Fruit fly (Drosophila melanogaster) whole organism, wandering third instar larva: ENCODE data around the gene PH4alphaNE1.

Experiments used
- Abd-B ChIP-seq: fragments of >200 bp; optimal IDR thresholded peaks from 2 replicates; lab custom pipeline; 2017; ENCODE audit warnings: missing biosample characterization, missing genetic modification characterization
- CG32264 ChIP-seq: fragments of 200-800 bp; sonication (Bioruptor generic); optimal IDR thresholded peaks from 2 replicates; lab custom pipeline; 2016; ENCODE audit warnings: missing biosample characterization, missing genetic modification characterization
- CG9705 ChIP-seq: fragments of 200-800 bp; sonication (Bioruptor generic); optimal IDR thresholded peaks from 2 replicates; lab custom pipeline; 2018; ENCODE audit warnings: missing biosample characterization, mild to moderate bottlenecking, missing genetic modification characterization
- CrebA ChIP-seq: fragments of 200-800 bp; sonication (Bioruptor generic); optimal IDR thresholded peaks from 2 replicates; lab custom pipeline; 2016; ENCODE audit warnings: missing biosample characterization, mild to moderate bottlenecking, missing genetic modification characterization, borderline replicate concordance
- Dfd ChIP-seq: fragments of >200 bp; optimal IDR thresholded peaks from 2 replicates; lab custom pipeline; 2017; ENCODE audit warnings: missing biosample characterization, missing genetic modification characterization
- Dif ChIP-seq: fragments of 200-275, 200-300 bp; sonication (Bioruptor generic); optimal IDR thresholded peaks from 2 replicates; lab custom pipeline; 2018; ENCODE audit warnings: missing biosample characterization, missing genetic modification characterization; ENCODE audit not compliant: partially characterized antibody
- GATAd ChIP-seq: sonication (Bioruptor generic); optimal IDR thresholded peaks from 2 replicates; lab custom pipeline; 2016; ENCODE audit warnings: missing biosample characterization, missing genetic modification characterization
- HLH106 ChIP-seq: fragments of 200-800 bp; optimal IDR thresholded peaks from 3 replicates; lab custom pipeline; 2019; ENCODE audit warnings: missing biosample characterization, mild to moderate bottlenecking, missing genetic modification characterization, moderate library complexity
- Hnf4 ChIP-seq: fragments of 200-800 bp; sonication (Bioruptor generic); optimal IDR thresholded peaks from 2 replicates; lab custom pipeline; 2016; ENCODE audit warnings: missing biosample characterization, mild to moderate bottlenecking, missing genetic modification characterization
- Hr78 ChIP-seq: fragments of >200 bp; optimal IDR thresholded peaks from 2 replicates; lab custom pipeline; 2017; ENCODE audit warnings: missing biosample characterization, missing genetic modification characterization
- Hr83 ChIP-seq: fragments of 200-300 bp; sonication (Bioruptor generic); optimal IDR thresholded peaks from 2 replicates; lab custom pipeline; 2016; ENCODE audit warnings: missing biosample characterization, mild to moderate bottlenecking, missing genetic modification characterization, moderate library complexity; ENCODE audit not compliant: poor library complexity, severe bottlenecking
- Jra ChIP-seq: sonication (Bioruptor generic); optimal IDR thresholded peaks from 2 replicates; lab custom pipeline; 2016; ENCODE audit warnings: missing biosample characterization, missing genetic modification characterization
- Mio ChIP-seq: sonication (Bioruptor generic); optimal IDR thresholded peaks from 2 replicates; lab custom pipeline; 2016; ENCODE audit warnings: missing biosample characterization, missing genetic modification characterization
- Myc ChIP-seq: fragments of >200 bp; optimal IDR thresholded peaks from 2 replicates; lab custom pipeline; 2017
- N ChIP-seq: fragments of >200 bp; optimal IDR thresholded peaks from 2 replicates; lab custom pipeline; 2018; ENCODE audit warnings: missing biosample characterization, missing external identifiers, missing genetic modification characterization
- OdsH ChIP-seq: fragments of 200-800 bp; sonication (Bioruptor generic); optimal IDR thresholded peaks from 2 replicates; lab custom pipeline; 2016; ENCODE audit warnings: missing biosample characterization, mild to moderate bottlenecking, missing genetic modification characterization
- Rel ChIP-seq, 2 experiments: fragments of 200-800 bp; sonication (Bioruptor generic) in 1 of 2; optimal IDR thresholded peaks; 2 replicates in 1 of 2; 3 replicates in 1 of 2; lab custom pipeline; 2016 to 2019; ENCODE audit warnings: mild to moderate bottlenecking in 2 of 2, missing biosample characterization in 2 of 2, missing genetic modification characterization in 2 of 2, moderate library complexity in 1 of 2
- Sp1 ChIP-seq: fragments of 200-800 bp; sonication (Bioruptor generic); optimal IDR thresholded peaks from 3 replicates; lab custom pipeline; 2019; ENCODE audit warnings: missing biosample characterization, mild to moderate bottlenecking, missing genetic modification characterization, moderate library complexity
- Vsx2 ChIP-seq: fragments of 200-300, 225-300 bp; sonication (Bioruptor generic); optimal IDR thresholded peaks from 2 replicates; lab custom pipeline; 2018; ENCODE audit warnings: missing biosample characterization, missing genetic modification characterization; ENCODE audit not compliant: partially characterized antibody
- br ChIP-seq: fragments of 200-800 bp; sonication (Bioruptor generic); optimal IDR thresholded peaks from 2 replicates; lab custom pipeline; 2016; ENCODE audit warnings: missing biosample characterization, missing genetic modification characterization
- brk ChIP-seq: fragments of 200-800 bp; sonication (Bioruptor generic); optimal IDR thresholded peaks from 2 replicates; lab custom pipeline; 2016; ENCODE audit warnings: missing biosample characterization, mild to moderate bottlenecking, missing genetic modification characterization
- dmrt93B ChIP-seq: fragments of 200-800 bp; sonication (Bioruptor generic); optimal IDR thresholded peaks from 2 replicates; lab custom pipeline; 2018; ENCODE audit warnings: missing biosample characterization, mild to moderate bottlenecking, missing genetic modification characterization
- dsf ChIP-seq: sonication (Bioruptor generic); optimal IDR thresholded peaks from 2 replicates; lab custom pipeline; 2016; ENCODE audit warnings: missing biosample characterization, missing genetic modification characterization, borderline replicate concordance
- ey ChIP-seq: fragments of 200-800 bp; sonication (Bioruptor generic); optimal IDR thresholded peaks from 2 replicates; lab custom pipeline; 2016; ENCODE audit warnings: missing biosample characterization, missing genetic modification characterization
- foxo ChIP-seq, 2 experiments: fragments of 200-800 bp; sonication (Bioruptor generic); optimal IDR thresholded peaks; 2 replicates in 1 of 2; 3 replicates in 1 of 2; lab custom pipeline; 2016 to 2017; ENCODE audit warnings: missing biosample characterization in 2 of 2, missing genetic modification characterization in 2 of 2
- fru ChIP-seq: fragments of 200-800 bp; sonication (Bioruptor generic); optimal IDR thresholded peaks from 3 replicates; lab custom pipeline; 2016; ENCODE audit warnings: missing biosample characterization, mild to moderate bottlenecking, missing genetic modification characterization
- h ChIP-seq: fragments of 200-800 bp; sonication (Bioruptor generic); optimal IDR thresholded peaks from 3 replicates; lab custom pipeline; 2016; ENCODE audit warnings: missing biosample characterization, mild to moderate bottlenecking, missing genetic modification characterization
- jim ChIP-seq: fragments of 175-275, 200-325 bp; sonication (Bioruptor generic); optimal IDR thresholded peaks from 2 replicates; lab custom pipeline; 2016; ENCODE audit warnings: missing biosample characterization, mild to moderate bottlenecking, missing genetic modification characterization
- lola ChIP-seq: fragments of >200 bp; optimal IDR thresholded peaks from 2 replicates; lab custom pipeline; 2017; ENCODE audit warnings: missing biosample characterization, missing genetic modification characterization
- pan ChIP-seq: fragments of >200 bp; optimal IDR thresholded peaks from 2 replicates; lab custom pipeline; 2017
- psq ChIP-seq: fragments of 200-800 bp; sonication (Bioruptor generic); optimal IDR thresholded peaks from 3 replicates; lab custom pipeline; 2017; ENCODE audit warnings: missing biosample characterization, mild to moderate bottlenecking, missing genetic modification characterization, moderate library complexity
- rgr ChIP-seq: fragments of 200-800 bp; sonication (Bioruptor generic); optimal IDR thresholded peaks from 3 replicates; lab custom pipeline; 2016; ENCODE audit warnings: missing biosample characterization, mild to moderate bottlenecking, missing genetic modification characterization
- sv ChIP-seq: fragments of 200-800 bp; sonication (Bioruptor generic); optimal IDR thresholded peaks from 3 replicates; lab custom pipeline; 2016; ENCODE audit warnings: missing biosample characterization, missing genetic modification characterization
- tai ChIP-seq: sonication (Bioruptor generic); optimal IDR thresholded peaks from 2 replicates; lab custom pipeline; 2016; ENCODE audit warnings: missing biosample characterization, missing genetic modification characterization
- usp ChIP-seq: fragments of >200 bp; optimal IDR thresholded peaks from 2 replicates; lab custom pipeline; 2017; ENCODE audit warnings: missing biosample characterization, missing genetic modification characterization
- woc ChIP-seq: sonication (Bioruptor generic); optimal IDR thresholded peaks from 2 replicates; lab custom pipeline; 2016; ENCODE audit warnings: missing biosample characterization, mild to moderate bottlenecking, missing genetic modification characterization

Gene PH4alphaNE1

dm6 chr3R:30505561-30506037 is 5.5 kb upstream of the PH4alphaNE1 start, which contains the start of the genes PH4alphaSG1 and CG15539:
Gene PH4alphaSG1 (minus strand): TSS chr3R:30505661.
Gene CG15539 (plus strand): TSS chr3R:30505987.
- TF ChIP-seq br (no peak), Hnf4 (GFP tag; lab: Kevin White, UChicago) (no peak), lola (GFP tag; lab: Kevin White, UChicago) (no peak), Mio (GFP tag; lab: Kevin White, UChicago) (no peak), Hr78 (GFP tag; lab: Kevin White, UChicago) (no peak), Myc (lab: Kevin White, UChicago) (no peak), CrebA (no peak), Jra (GFP tag; lab: Kevin White, UChicago) (no peak), OdsH (GFP tag; lab: Kevin White, UChicago) (no peak), tai (GFP tag; lab: Kevin White, UChicago) (no peak), Abd-B (no peak), h (GFP tag; lab: Kevin White, UChicago) (no peak), woc (GFP tag; lab: Kevin White, UChicago) (no peak), Rel (GFP tag; optimal IDR thresholded peaks at IDR 0.05; lab: Kevin White, UChicago) (no peak), Rel (tag; optimal IDR thresholded peaks at IDR 0.05; lab: Kevin White, UChicago) (no peak), jim (GFP tag; lab: Kevin White, UChicago) (no peak)

dm6 chr3R:30503406-30503805 is 3.3 kb upstream of the PH4alphaNE1 start, which contains the start of gene CG31371:
Gene CG31371 (minus strand): TSS chr3R:30503506.
- TF ChIP-seq HLH106 (tag; lab: Kevin White, UChicago) (no peak), N (GFP tag; lab: Kevin White, UChicago) (no peak), woc (GFP tag; lab: Kevin White, UChicago) (no peak), Hr83 (GFP tag; lab: Kevin White, UChicago) (no peak), Abd-B (no peak), CG9705 (GFP tag; lab: Kevin White, UChicago) (no peak), Jra (GFP tag; lab: Kevin White, UChicago) (no peak), fru (GFP tag; lab: Kevin White, UChicago) (no peak), Hr78 (GFP tag; lab: Kevin White, UChicago) (no peak), Mio (GFP tag; lab: Kevin White, UChicago) (no peak), Vsx2 (no peak), dsf (GFP tag; lab: Kevin White, UChicago) (no peak), usp (no peak), CG32264 (no peak)

dm6 chr3R:30501174-30501573 is 1.0 kb upstream of the PH4alphaNE1 start:
- TF ChIP-seq rgr (GFP tag; lab: Kevin White, UChicago) (peak; percentile 60), sv (GFP tag; lab: Kevin White, UChicago) (peak; percentile 4), Abd-B (no peak), psq (GFP tag; lab: Kevin White, UChicago) (no peak), Sp1 (GFP tag; lab: Kevin White, UChicago) (no peak), Hr78 (GFP tag; lab: Kevin White, UChicago) (no peak), h (GFP tag; lab: Kevin White, UChicago) (peak; percentile 69), Vsx2 (no peak), br (peak; percentile 66), OdsH (GFP tag; lab: Kevin White, UChicago) (peak; percentile 35), jim (GFP tag; lab: Kevin White, UChicago) (no peak), GATAd (GFP tag; lab: Kevin White, UChicago) (no peak), Dfd (GFP tag; lab: Kevin White, UChicago) (no peak), HLH106 (tag; lab: Kevin White, UChicago) (peak; percentile 55), usp (no peak), Mio (GFP tag; lab: Kevin White, UChicago) (no peak), ey (peak; percentile 53), Rel (GFP tag; optimal IDR thresholded peaks at IDR 0.05; lab: Kevin White, UChicago) (no peak), Rel (tag; optimal IDR thresholded peaks at IDR 0.05; lab: Kevin White, UChicago) (no peak), lola (GFP tag; lab: Kevin White, UChicago) (no peak), CG32264 (no peak), CrebA (no peak), Myc (lab: Kevin White, UChicago) (no peak), foxo (GFP tag; optimal IDR thresholded peaks at IDR 0.05; lab: Kevin White, UChicago) (peak in 1 of 2 experiments; percentile 67), Jra (GFP tag; lab: Kevin White, UChicago) (no peak), Hr83 (GFP tag; lab: Kevin White, UChicago) (no peak), dsf (GFP tag; lab: Kevin White, UChicago) (no peak), dmrt93B (GFP tag; lab: Kevin White, UChicago) (peak; percentile 15), Hnf4 (GFP tag; lab: Kevin White, UChicago) (no peak), Dif (GFP tag; lab: Kevin White, UChicago) (no peak), fru (GFP tag; lab: Kevin White, UChicago) (peak; percentile 50), pan (lab: Kevin White, UChicago) (peak; percentile 18), brk (GFP tag; lab: Kevin White, UChicago) (no peak), woc (GFP tag; lab: Kevin White, UChicago) (peak; percentile 18)
- TF ChIP-seq, all 38 proteins: peak for 12
